Fruit fly (Drosophila melanogaster) whole organism: Measurements from ENCODE around the gene Ythdc1.

ENCODE experiments used
- pan ChIP-seq: fragments of >200 bp; optimal IDR thresholded peaks from 2 replicates; lab custom pipeline; 2017
- psq ChIP-seq: fragments of >200 bp; optimal IDR thresholded peaks from 2 replicates; lab custom pipeline; 2017

- TF ChIP-seq pan (lab: Kevin White, UChicago) (no peak), psq (lab: Kevin White, UChicago) (no peak)
Measured at dm6 chr3L:3373994-3374623, at the start of gene Ythdc1, which contains the start of gene CG12010.
